Worm (Caenorhabditis elegans) whole organism, young adult: ENCODE data around the gene ubq-1.

Experiments used
- F10E7.11 ChIP-seq: sonication (generic microtip); optimal IDR thresholded peaks from 2 replicates; lab custom pipeline; 2017; ENCODE audit warnings: mild to moderate bottlenecking, missing genetic modification characterization, moderate library complexity, missing compliant biosample characterization
- Y53G8AR.9 ChIP-seq: fragments of 200-800 bp; sonication (Bioruptor generic); conservative IDR thresholded peaks from 2 replicates; pipeline ENCODE4 v1.3.6; 2022; ENCODE audit warnings: missing genetic modification reagents, missing genetic modification characterization, missing compliant biosample characterization
- atf-7 ChIP-seq: sonication (generic microtip); optimal IDR thresholded peaks from 2 replicates; lab custom pipeline; 2017; ENCODE audit warnings: mild to moderate bottlenecking, missing genetic modification characterization, missing compliant biosample characterization
- cebp-1 ChIP-seq, 2 experiments: fragments of 200-800 bp in 1 of 2; sonication (Bioruptor generic) in 1 of 2; sonication (generic microtip) in 1 of 2; IDR thresholded peaks in 1 of 2; optimal IDR thresholded peaks in 1 of 2; 2 replicates each; pipeline versions ENCODE4 v1.3.6 to Lab custom; 2017 to 2022; ENCODE audit warnings: missing compliant biosample characterization in 2 of 2, missing genetic modification characterization in 2 of 2, mild to moderate bottlenecking in 1 of 2, missing genetic modification reagents in 1 of 2, moderate library complexity in 1 of 2
- ceh-27 ChIP-seq: fragments of 200-800 bp; sonication (Bioruptor generic); optimal IDR thresholded peaks from 2 replicates; lab custom pipeline; 2018; ENCODE audit warnings: mild to moderate bottlenecking, missing genetic modification characterization, moderate library complexity, missing compliant biosample characterization
- ceh-58 ChIP-seq: fragments of 200-800 bp; sonication (Bioruptor generic); IDR thresholded peaks from 2 replicates; pipeline ENCODE4 v1.3.6; 2022; ENCODE audit warnings: missing genetic modification characterization, missing compliant biosample characterization
- hmg-20 ChIP-seq: fragments of 200-800 bp; sonication (Bioruptor generic); IDR thresholded peaks from 2 replicates; pipeline ENCODE4 v1.3.6; 2022; ENCODE audit warnings: missing genetic modification reagents, missing genetic modification characterization, missing compliant biosample characterization
- snpc-4 ChIP-seq, 5 experiments: fragments of 150-350 bp in 1 of 5; sonication (generic microtip) in 4 of 5; optimal IDR thresholded peaks; 2 replicates each; lab custom pipeline; 2014 to 2018; ENCODE audit warnings: missing genetic modification characterization in 5 of 5, missing biosample characterization in 3 of 5, antibody characterized with exemption in 2 of 5, mild to moderate bottlenecking in 2 of 5, missing compliant biosample characterization in 2 of 5, missing genotype in 2 of 5, moderate library complexity in 2 of 5, missing genetic modification reagents in 1 of 5

DNA sequence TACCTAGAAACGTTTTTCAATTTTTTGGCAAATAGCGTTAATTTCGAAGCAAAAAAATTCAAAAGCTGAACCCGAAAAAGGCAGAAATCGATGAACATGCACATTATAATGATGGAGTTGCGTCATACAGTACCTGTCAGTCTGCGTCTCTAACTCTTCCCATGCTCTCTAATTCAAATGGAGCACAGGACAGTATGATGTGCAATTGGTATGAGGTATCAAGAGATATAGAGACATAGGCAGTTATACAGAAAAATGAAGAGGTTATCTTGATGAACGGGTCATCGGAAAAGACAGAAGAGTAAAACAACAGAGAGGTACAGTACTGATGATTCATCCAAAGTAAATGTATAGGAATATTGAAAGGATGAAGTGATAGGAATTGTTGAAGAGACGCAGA, 39.3 kb upstream of the ubq-1 start:
- TF ChIP-seq Y53G8AR.9 (GFP tag; lab: Robert Waterston, UW) (no peak), F10E7.11 (tag; lab: Kevin White, UChicago) (no peak), snpc-4 (GFP tag; optimal IDR thresholded peaks at IDR 0.05; lab: Kevin White, UChicago) (no peak), snpc-4 (tag; optimal IDR thresholded peaks at IDR 0.05; lab: Kevin White, UChicago) (no peak), ceh-58 (no peak), hmg-20 (GFP tag; lab: Robert Waterston, UW) (no peak), atf-7 (tag; lab: Kevin White, UChicago) (no peak), cebp-1 (GFP tag; IDR thresholded peaks at IDR 0.05; lab: Robert Waterston, UW) (no peak), cebp-1 (tag; optimal IDR thresholded peaks at IDR 0.05; lab: Kevin White, UChicago) (no peak), ceh-27 (no peak)
